Worm (Caenorhabditis elegans) whole organism, midembryonic: ENCODE measurements around the gene Y25C1A.6.
"Not testable (repeated sequence)": the region's sequence is repeated elsewhere in the genome, so short reads cannot be mapped to it uniquely, and the experiment has no call there.

Experiments
- flt-1 ChIP-seq: fragments of 200-800 bp; sonication (Bioruptor generic); IDR thresholded peaks from 2 replicates; pipeline ENCODE4 v1.3.6; 2022; ENCODE audit warnings: missing genetic modification characterization, missing compliant biosample characterization
- klf-2 ChIP-seq: fragments of 200-800 bp; sonication (Bioruptor generic); conservative IDR thresholded peaks from 2 replicates; pipeline ENCODE4 v1.3.6; 2022; ENCODE audit warnings: missing genetic modification reagents, missing genetic modification characterization, missing compliant biosample characterization

DNA sequence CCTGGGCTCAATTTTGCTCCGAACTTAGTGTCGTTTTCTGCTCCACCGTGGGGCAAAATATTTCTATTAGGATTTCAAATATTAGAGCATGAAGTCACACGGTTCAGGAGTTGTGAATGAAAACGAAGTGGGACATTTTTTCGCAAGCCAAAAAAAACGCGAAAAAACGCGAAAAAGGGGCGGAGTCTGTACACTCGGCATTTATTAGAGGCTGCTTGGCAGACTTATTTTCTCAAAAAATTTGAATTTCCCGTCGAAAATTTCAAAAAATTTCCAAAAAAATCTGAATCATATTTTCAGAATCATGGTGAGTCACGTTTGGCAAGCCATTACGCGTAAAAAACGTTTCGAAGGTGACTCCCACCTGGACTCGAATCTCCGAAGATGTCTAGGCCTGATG, 28.4 kb upstream of the Y25C1A.6 start, which contains the start of gene B0454.6:
- TF ChIP-seq flt-1, klf-2 (GFP tag; lab: Robert Waterston, UW): not testable (repeated sequence)
